Worm (Caenorhabditis elegans): Measurements from ENCODE around the gene mup-2.

Gene mup-2

ce11 chrX:6410177-6410765, at the start of gene mup-2:
Gene mup-2, minus strand, starts transcription at chrX:6410227.
- TF ChIP-seq lin-35 (GFP tag; optimal IDR thresholded peaks at IDR 0.05) (no peak), atf-7 (tag; optimal IDR thresholded peaks at IDR 0.05) (no peak), ceh-40 (GFP tag; IDR thresholded peaks at IDR 0.05) (no peak), aptf-2 (GFP tag; conservative IDR thresholded peaks at IDR 0.05) (no peak), lin-40 (tag; optimal IDR thresholded peaks at IDR 0.05) (no peak), sdz-38 (tag; optimal IDR thresholded peaks at IDR 0.05) (no peak), unc-130 (GFP tag; optimal IDR thresholded peaks at IDR 0.05) (no peak), somi-1 (GFP tag; optimal IDR thresholded peaks at IDR 0.05) (peak; percentile 40), nfyb-1 (GFP tag; IDR thresholded peaks at IDR 0.05) (no peak), ztf-18 (tag; optimal IDR thresholded peaks at IDR 0.05) (no peak), F49E8.2 (tag; optimal IDR thresholded peaks at IDR 0.05; ENCODE audit: insufficient read depth) (no peak), ztf-28 (GFP tag; IDR thresholded peaks at IDR 0.05) (no peak), attf-5 (GFP tag; optimal IDR thresholded peaks at IDR 0.05) (no peak), hlh-12 (tag; optimal IDR thresholded peaks at IDR 0.05) (no peak), F10E7.11 (tag; optimal IDR thresholded peaks at IDR 0.05) (no peak), lin-54 (GFP tag; optimal IDR thresholded peaks at IDR 0.05) (no peak), rcor-1 (GFP tag; IDR thresholded peaks at IDR 0.05) (0 out of 2 replicates have a peak, but pooled peaks have one; percentile 13), zfh-2 (GFP tag; conservative IDR thresholded peaks at IDR 0.05) (peak; percentile 88), athp-1 (tag; optimal IDR thresholded peaks at IDR 0.05) (no peak)

ce11 chrX:6458467-6458866, 48.4 kb upstream of the mup-2 start:
- TF ChIP-seq nhr-80 (tag; optimal IDR thresholded peaks at IDR 0.05) (peak; percentile 54), efl-1 (GFP tag; optimal IDR thresholded peaks at IDR 0.05) (no peak), madf-6 (GFP tag; IDR thresholded peaks at IDR 0.05) (no peak), dpl-1 (GFP tag; optimal IDR thresholded peaks at IDR 0.05) (no peak), mcd-1 (GFP tag; IDR thresholded peaks at IDR 0.05) (no peak)

- TF ChIP-seq ceh-79 (tag; optimal IDR thresholded peaks at IDR 0.05) (no peak), repo-1 (tag; optimal IDR thresholded peaks at IDR 0.05) (no peak), ztf-6 (GFP tag; IDR thresholded peaks at IDR 0.05) (no peak), aptf-2 (GFP tag; conservative IDR thresholded peaks at IDR 0.05) (no peak), hlh-26 (GFP tag; conservative IDR thresholded peaks at IDR 0.05) (no peak), ztf-26 (tag; optimal IDR thresholded peaks at IDR 0.05) (no peak), ztf-3 (GFP tag; optimal IDR thresholded peaks at IDR 0.05) (no peak), dpff-1 (tag; optimal IDR thresholded peaks at IDR 0.05) (no peak), attf-3 (GFP tag; conservative IDR thresholded peaks at IDR 0.05) (no peak), rcor-1 (GFP tag; IDR thresholded peaks at IDR 0.05) (no peak), akir-1 (GFP tag; optimal IDR thresholded peaks at IDR 0.05) (no peak), C06A6.2 (GFP tag; conservative IDR thresholded peaks at IDR 0.05) (no peak), dox-1 (GFP tag; IDR thresholded peaks at IDR 0.05) (no peak), lir-1 (GFP tag; conservative IDR thresholded peaks at IDR 0.05) (no peak), K12H6.12 (tag; optimal IDR thresholded peaks at IDR 0.05) (no peak), T07F8.4 (tag; optimal IDR thresholded peaks at IDR 0.05) (no peak)
Observed at ce11 chrX:6458001-6458400, 48.0 kb upstream of the mup-2 start.

Data from whole organism, young adult.